Worm (Caenorhabditis elegans) whole organism, young adult: ENCODE measurements around the gene E04F6.9.

Experiments used
- B0019.2 ChIP-seq: fragments of 200-800 bp; sonication (Bioruptor generic); conservative IDR thresholded peaks from 2 replicates; pipeline ENCODE4 v1.3.6; 2022; ENCODE audit warnings: missing genetic modification reagents, missing genetic modification characterization, missing compliant biosample characterization
- B0261.1 ChIP-seq: sonication (generic microtip); optimal IDR thresholded peaks from 2 replicates; lab custom pipeline; 2016; ENCODE audit warnings: mild to moderate bottlenecking, missing genetic modification characterization, moderate library complexity, missing compliant biosample characterization
- F10E7.11 ChIP-seq: sonication (generic microtip); optimal IDR thresholded peaks from 2 replicates; lab custom pipeline; 2017; ENCODE audit warnings: mild to moderate bottlenecking, missing genetic modification characterization, moderate library complexity, missing compliant biosample characterization
- F33H1.4 ChIP-seq: fragments of 200-800 bp; sonication (Bioruptor generic); IDR thresholded peaks from 2 replicates; pipeline ENCODE4 v1.3.6; 2022; ENCODE audit warnings: missing genetic modification reagents, missing genetic modification characterization, missing compliant biosample characterization
- F37B4.10 ChIP-seq: fragments of 200-800 bp; sonication (Bioruptor generic); IDR thresholded peaks from 2 replicates; pipeline ENCODE4 v1.3.6; 2022; ENCODE audit warnings: missing genetic modification characterization, missing compliant biosample characterization
- F55B11.4 ChIP-seq: sonication (generic microtip); optimal IDR thresholded peaks from 2 replicates; lab custom pipeline; 2016; ENCODE audit warnings: missing compliant biosample characterization, missing genetic modification characterization, borderline replicate concordance; ENCODE audit not compliant: insufficient read depth
- F57C9.4 ChIP-seq: sonication (generic microtip); optimal IDR thresholded peaks from 2 replicates; lab custom pipeline; 2017; ENCODE audit warnings: mild to moderate bottlenecking, missing genetic modification characterization, missing compliant biosample characterization
- T07F8.4 ChIP-seq: sonication (generic microtip); optimal IDR thresholded peaks from 2 replicates; lab custom pipeline; 2016; ENCODE audit warnings: mild to moderate bottlenecking, missing genetic modification characterization, moderate library complexity, missing compliant biosample characterization
- Y95B8A.8 ChIP-seq: fragments of 200-800 bp; sonication (Bioruptor generic); IDR thresholded peaks from 2 replicates; pipeline ENCODE4 v1.3.6; 2022; ENCODE audit warnings: missing genetic modification reagents, missing genetic modification characterization, missing compliant biosample characterization
- ZK185.1 ChIP-seq: sonication (generic microtip); optimal IDR thresholded peaks from 2 replicates; lab custom pipeline; 2016; ENCODE audit warnings: mild to moderate bottlenecking, missing genetic modification characterization, missing compliant biosample characterization; ENCODE audit not compliant: poor library complexity, severe bottlenecking
- akir-1 ChIP-seq: fragments of 200-800 bp; sonication (Bioruptor generic); optimal IDR thresholded peaks from 2 replicates; lab custom pipeline; 2018; ENCODE audit warnings: mild to moderate bottlenecking, missing genetic modification characterization, moderate library complexity, missing compliant biosample characterization
- aptf-2 ChIP-seq: fragments of 200-800 bp; sonication (Bioruptor generic); conservative IDR thresholded peaks from 2 replicates; pipeline ENCODE4 v1.3.6; 2022; ENCODE audit warnings: missing genetic modification reagents, missing genetic modification characterization, missing compliant biosample characterization
- atf-7 ChIP-seq: sonication (generic microtip); optimal IDR thresholded peaks from 2 replicates; lab custom pipeline; 2017; ENCODE audit warnings: mild to moderate bottlenecking, missing genetic modification characterization, missing compliant biosample characterization
- athp-1 ChIP-seq: sonication (generic microtip); optimal IDR thresholded peaks from 2 replicates; lab custom pipeline; 2017; ENCODE audit warnings: mild to moderate bottlenecking, missing genetic modification characterization, missing compliant biosample characterization
- bed-2 ChIP-seq: fragments of 200-800 bp; sonication (Bioruptor generic); IDR thresholded peaks from 2 replicates; pipeline ENCODE4 v1.3.6; 2022; ENCODE audit warnings: missing genetic modification reagents, missing genetic modification characterization, missing compliant biosample characterization
- cebp-1 ChIP-seq, 2 experiments: fragments of 200-800 bp in 1 of 2; sonication (Bioruptor generic) in 1 of 2; sonication (generic microtip) in 1 of 2; IDR thresholded peaks in 1 of 2; optimal IDR thresholded peaks in 1 of 2; 2 replicates each; pipeline versions ENCODE4 v1.3.6 to Lab custom; 2017 to 2022; ENCODE audit warnings: missing compliant biosample characterization in 2 of 2, missing genetic modification characterization in 2 of 2, mild to moderate bottlenecking in 1 of 2, missing genetic modification reagents in 1 of 2, moderate library complexity in 1 of 2
- ceh-100 ChIP-seq: fragments of 200-800 bp; sonication (Bioruptor generic); IDR thresholded peaks from 2 replicates; pipeline ENCODE4 v1.3.6; 2022; ENCODE audit warnings: missing genetic modification reagents, missing genetic modification characterization, missing compliant biosample characterization
- ceh-58 ChIP-seq: fragments of 200-800 bp; sonication (Bioruptor generic); IDR thresholded peaks from 2 replicates; pipeline ENCODE4 v1.3.6; 2022; ENCODE audit warnings: missing genetic modification characterization, missing compliant biosample characterization
- ceh-79 ChIP-seq: sonication (generic microtip); optimal IDR thresholded peaks from 2 replicates; lab custom pipeline; 2017; ENCODE audit warnings: mild to moderate bottlenecking, missing genetic modification characterization, missing compliant biosample characterization
- dpff-1 ChIP-seq: sonication (generic microtip); optimal IDR thresholded peaks from 2 replicates; lab custom pipeline; 2017; ENCODE audit warnings: mild to moderate bottlenecking, missing genetic modification characterization, missing compliant biosample characterization
- dpl-1 ChIP-seq: fragments of 150-350 bp; optimal IDR thresholded peaks from 2 replicates; lab custom pipeline; 2014; ENCODE audit warnings: missing biosample characterization, missing genetic modification reagents, missing genetic modification characterization
- egl-18 ChIP-seq: fragments of 200-800 bp; sonication (Bioruptor generic); IDR thresholded peaks from 2 replicates; pipeline ENCODE4 v1.3.6; 2022; ENCODE audit warnings: missing genetic modification reagents, missing genetic modification characterization, missing compliant biosample characterization
- egrh-3 ChIP-seq: fragments of 200-800 bp; sonication (Bioruptor generic); IDR thresholded peaks from 2 replicates; pipeline ENCODE4 v1.3.6; 2022; ENCODE audit warnings: missing genetic modification reagents, missing genetic modification characterization, missing compliant biosample characterization
- ets-4 ChIP-seq: fragments of 200-800 bp; sonication (Bioruptor generic); optimal IDR thresholded peaks from 2 replicates; lab custom pipeline; 2018; ENCODE audit warnings: mild to moderate bottlenecking, missing genetic modification characterization, missing compliant biosample characterization
- gei-17 ChIP-seq: fragments of 200-800 bp; sonication (Bioruptor generic); optimal IDR thresholded peaks from 2 replicates; lab custom pipeline; 2018; ENCODE audit warnings: mild to moderate bottlenecking, missing genetic modification characterization, missing compliant biosample characterization
- him-1 ChIP-seq: sonication (generic microtip); optimal IDR thresholded peaks from 2 replicates; lab custom pipeline; 2016; ENCODE audit warnings: missing genotype, missing genetic modification reagents, missing genetic modification characterization, missing compliant biosample characterization
- hrde-1 ChIP-seq: sonication (generic microtip); optimal IDR thresholded peaks from 2 replicates; lab custom pipeline; 2016; ENCODE audit warnings: missing genetic modification characterization, mild to moderate bottlenecking, missing compliant biosample characterization, moderate library complexity, missing genotype, missing genetic modification reagents, borderline replicate concordance
- lag-1 ChIP-seq: fragments of 200-800 bp; sonication (Bioruptor generic); IDR thresholded peaks from 2 replicates; pipeline ENCODE4 v1.3.6; 2022; ENCODE audit warnings: missing genetic modification reagents, missing genetic modification characterization, missing compliant biosample characterization
- let-526 ChIP-seq: fragments of 200-800 bp; sonication (Bioruptor generic); IDR thresholded peaks from 2 replicates; pipeline ENCODE4 v1.3.6; 2022; ENCODE audit warnings: missing genetic modification reagents, missing genetic modification characterization, missing compliant biosample characterization
- lin-35 ChIP-seq, 3 experiments: fragments of 150-350 bp in 2 of 3; sonication (generic microtip) in 1 of 3; optimal IDR thresholded peaks; 2 replicates each; lab custom pipeline; 2014 to 2018; ENCODE audit warnings: missing biosample characterization in 3 of 3, missing genetic modification characterization in 3 of 3, missing genetic modification reagents in 3 of 3
- lin-54 ChIP-seq: fragments of 200-800 bp; sonication (Bioruptor generic); optimal IDR thresholded peaks from 2 replicates; lab custom pipeline; 2018; ENCODE audit warnings: mild to moderate bottlenecking, missing genetic modification characterization, missing compliant biosample characterization
- lsy-27 ChIP-seq: sonication (generic microtip); optimal IDR thresholded peaks from 2 replicates; lab custom pipeline; 2017; ENCODE audit warnings: missing genetic modification characterization, mild to moderate bottlenecking, missing compliant biosample characterization, antibody characterized with exemption, missing genotype, borderline replicate concordance; ENCODE audit not compliant: insufficient read depth
- madf-6 ChIP-seq: fragments of 200-800 bp; sonication (Bioruptor generic); IDR thresholded peaks from 2 replicates; pipeline ENCODE4 v1.3.6; 2022; ENCODE audit warnings: missing genetic modification reagents, missing genetic modification characterization, missing compliant biosample characterization
- mxl-1 ChIP-seq: sonication (generic microtip); optimal IDR thresholded peaks from 2 replicates; lab custom pipeline; 2016; ENCODE audit warnings: missing genetic modification characterization, missing compliant biosample characterization
- nfya-2 ChIP-seq: fragments of 200-800 bp; sonication (Bioruptor generic); IDR thresholded peaks from 2 replicates; pipeline ENCODE4 v1.3.6; 2022; ENCODE audit warnings: missing genetic modification reagents, missing genetic modification characterization, missing compliant biosample characterization
- nhr-90 ChIP-seq: sonication (generic microtip); optimal IDR thresholded peaks from 2 replicates; lab custom pipeline; 2016; ENCODE audit warnings: missing genotype, mild to moderate bottlenecking, missing genetic modification characterization, missing compliant biosample characterization
- sea-2 ChIP-seq: fragments of 200-800 bp; sonication (Bioruptor generic); IDR thresholded peaks from 2 replicates; pipeline ENCODE4 v1.3.6; 2022; ENCODE audit warnings: missing genetic modification characterization, missing compliant biosample characterization
- somi-1 ChIP-seq: fragments of 200-800 bp; sonication (Bioruptor generic); optimal IDR thresholded peaks from 2 replicates; lab custom pipeline; 2018; ENCODE audit warnings: mild to moderate bottlenecking, missing genetic modification characterization, missing compliant biosample characterization
- unc-62 ChIP-seq: fragments of 150-350 bp; optimal IDR thresholded peaks from 2 replicates; lab custom pipeline; 2014; ENCODE audit warnings: missing biosample characterization, missing genetic modification reagents, missing genetic modification characterization
- xnd-1 ChIP-seq: sonication (generic microtip); optimal IDR thresholded peaks from 2 replicates; lab custom pipeline; 2016; ENCODE audit warnings: missing genotype, missing genetic modification reagents, missing genetic modification characterization, missing compliant biosample characterization
- zim-3 ChIP-seq: sonication (generic microtip); optimal IDR thresholded peaks from 2 replicates; lab custom pipeline; 2017; ENCODE audit warnings: mild to moderate bottlenecking, missing genetic modification characterization, moderate library complexity, missing compliant biosample characterization
- ztf-18 ChIP-seq: sonication (generic microtip); optimal IDR thresholded peaks from 2 replicates; lab custom pipeline; 2016; ENCODE audit warnings: missing genotype, mild to moderate bottlenecking, missing genetic modification characterization, missing compliant biosample characterization
- ztf-22 ChIP-seq: fragments of 200-800 bp; sonication (Bioruptor generic); optimal IDR thresholded peaks from 2 replicates; lab custom pipeline; 2018; ENCODE audit warnings: mild to moderate bottlenecking, missing genetic modification characterization, moderate library complexity, missing compliant biosample characterization
- ztf-28 ChIP-seq: fragments of 200-800 bp; sonication (Bioruptor generic); IDR thresholded peaks from 2 replicates; pipeline ENCODE4 v1.3.6; 2022; ENCODE audit warnings: missing genetic modification reagents, missing genetic modification characterization, missing compliant biosample characterization
- ztf-3 ChIP-seq: fragments of 200-800 bp; sonication (Bioruptor generic); optimal IDR thresholded peaks from 2 replicates; lab custom pipeline; 2018; ENCODE audit warnings: mild to moderate bottlenecking, missing genetic modification characterization, missing compliant biosample characterization
- ztf-6 ChIP-seq: fragments of 200-800 bp; sonication (Bioruptor generic); IDR thresholded peaks from 2 replicates; pipeline ENCODE4 v1.3.6; 2022; ENCODE audit warnings: missing genetic modification reagents, missing genetic modification characterization, missing compliant biosample characterization

E04F6.9 gene

ce11 chrII:7200051-7200599, 11.8 kb downstream of the E04F6.9 start, which contains the start of gene pcrg-1 (continued):
- TF ChIP-seq unc-62 (GFP tag; lab: Kevin White, UChicago) = no peak
- 0 out of 2 replicates have a peak, but pooled peaks have one; percentile 65 for TF ChIP-seq nfya-2
- peak; percentile 58; the same call in 1 of the 2 replicates for TF ChIP-seq egrh-3 (GFP tag; lab: Robert Waterston, UW)
- peak; percentile 63 for TF ChIP-seq him-1
- TF ChIP-seq akir-1 (GFP tag; lab: Kevin White, UChicago) = peak; percentile 36
- TF ChIP-seq T07F8.4 (tag; lab: Kevin White, UChicago) = peak; percentile 80
- peak; percentile 94 for TF ChIP-seq athp-1 (tag; lab: Kevin White, UChicago)
- TF ChIP-seq F37B4.10 (GFP tag; lab: Robert Waterston, UW) = no peak
- TF ChIP-seq F33H1.4 (GFP tag; lab: Robert Waterston, UW) = peak; percentile 48; the same call in 1 of the 2 replicates
- peak; percentile 22; the same call in 1 of the 2 replicates for TF ChIP-seq cebp-1 (GFP tag; IDR thresholded peaks at IDR 0.05; lab: Robert Waterston, UW)
- no peak for TF ChIP-seq cebp-1 (tag; optimal IDR thresholded peaks at IDR 0.05; lab: Kevin White, UChicago)
- TF ChIP-seq egl-18 (GFP tag; lab: Robert Waterston, UW) = peak; percentile 64; the same call in 1 of the 2 replicates
- peak; percentile 30 for TF ChIP-seq hrde-1 (tag; lab: Kevin White, UChicago)
- peak; percentile 75; the same call in 1 of the 2 replicates for TF ChIP-seq bed-2 (GFP tag; lab: Robert Waterston, UW)
- TF ChIP-seq ztf-28 (GFP tag; lab: Robert Waterston, UW) = no peak
- TF ChIP-seq lin-35 (GFP tag; optimal IDR thresholded peaks at IDR 0.05; lab: Kevin White, UChicago) = peak in 1 of 3 experiments; percentile 59
- peak; percentile 54; the same call in 1 of the 2 replicates for TF ChIP-seq let-526 (GFP tag; lab: Robert Waterston, UW)
- peak; percentile 90 for TF ChIP-seq nhr-90
- no peak for TF ChIP-seq B0019.2
- peak; percentile 50 for TF ChIP-seq lsy-27 (tag; lab: Kevin White, UChicago)
- TF ChIP-seq mxl-1 (tag; lab: Kevin White, UChicago) = peak; percentile 80
- peak; percentile 20 for TF ChIP-seq ztf-3 (GFP tag; lab: Kevin White, UChicago)
- TF ChIP-seq ZK185.1 (tag; lab: Kevin White, UChicago) = peak; percentile 78
- peak; percentile 56 for TF ChIP-seq atf-7
- peak; percentile 80 for TF ChIP-seq somi-1 (GFP tag; lab: Kevin White, UChicago)
- peak; percentile 73 for TF ChIP-seq B0261.1 (tag; lab: Kevin White, UChicago)
- peak; percentile 84 for TF ChIP-seq ztf-18
- peak; percentile 89 for TF ChIP-seq dpff-1 (tag; lab: Kevin White, UChicago)
- peak; percentile 52 for TF ChIP-seq ztf-22
- peak; percentile 51; the same call in 1 of the 2 replicates for TF ChIP-seq Y95B8A.8 (GFP tag; lab: Robert Waterston, UW)
- TF ChIP-seq ceh-79 (tag; lab: Kevin White, UChicago) = peak; percentile 89
- TF ChIP-seq xnd-1 (tag; lab: Kevin White, UChicago) = peak; percentile 31
- peak; percentile 73 for TF ChIP-seq ceh-100 (GFP tag; lab: Robert Waterston, UW)
- TF ChIP-seq zim-3 = peak; percentile 82
- TF ChIP-seq ets-4 (GFP tag; lab: Kevin White, UChicago) = peak; percentile 73
- no peak for TF ChIP-seq gei-17 (GFP tag; lab: Kevin White, UChicago)
- peak; percentile 47; the same call in 1 of the 2 replicates for TF ChIP-seq ztf-6
- TF ChIP-seq madf-6 (GFP tag; lab: Robert Waterston, UW) = peak; percentile 81
- peak; percentile 4 for TF ChIP-seq F10E7.11
- TF ChIP-seq aptf-2 (GFP tag; lab: Robert Waterston, UW) = 0 out of 2 replicates have a peak, but pooled peaks have one; percentile 30
- peak; percentile 10 for TF ChIP-seq F57C9.4 (tag; lab: Kevin White, UChicago)
- peak; percentile 72; the same call in 1 of the 2 replicates for TF ChIP-seq sea-2
- no peak for TF ChIP-seq lag-1 (GFP tag; lab: Robert Waterston, UW)
- 0 out of 2 replicates have a peak, but pooled peaks have one; percentile 7 for TF ChIP-seq ceh-58 (GFP tag; lab: Robert Waterston, UW)
- TF ChIP-seq F55B11.4 (tag; lab: Kevin White, UChicago) = no peak
- TF ChIP-seq dpl-1 (GFP tag; lab: Kevin White, UChicago) = no peak
- peak; percentile 76 for TF ChIP-seq lin-54 (GFP tag; lab: Kevin White, UChicago)
